Fruit fly (Drosophila melanogaster) whole organism, embryonic: Measurements from ENCODE around the gene Dredd.
A peak's percentile ranks its signal among the peaks of the same experiment; 100 is the strongest.

ENCODE experiments used
- ATbp ChIP-seq: fragments of 200-800 bp; sonication (Bioruptor generic); optimal IDR thresholded peaks from 2 replicates; lab custom pipeline; 2017; ENCODE audit warnings: missing biosample characterization, mild to moderate bottlenecking, missing genetic modification characterization, missing genetic modification reagents
- CG12155 ChIP-seq: fragments of 200-800 bp; sonication (Bioruptor generic); optimal IDR thresholded peaks from 3 replicates; lab custom pipeline; 2016; ENCODE audit warnings: missing biosample characterization, missing genetic modification characterization
- CG13624 ChIP-seq: fragments of 200-800 bp; sonication (Bioruptor generic); optimal IDR thresholded peaks from 2 replicates; lab custom pipeline; 2016; ENCODE audit warnings: missing biosample characterization, missing genetic modification characterization
- CG14965 ChIP-seq: fragments of 200-800 bp; sonication (Bioruptor generic); optimal IDR thresholded peaks from 2 replicates; lab custom pipeline; 2016; ENCODE audit warnings: missing biosample characterization, missing genetic modification characterization, borderline replicate concordance
- CG1529 ChIP-seq: fragments of 200-800 bp; sonication (Bioruptor generic); optimal IDR thresholded peaks from 3 replicates; lab custom pipeline; 2018; ENCODE audit warnings: missing biosample characterization, missing genetic modification characterization
- CG17802 ChIP-seq: fragments of 200-800 bp; sonication (Bioruptor generic); optimal IDR thresholded peaks from 2 replicates; lab custom pipeline; 2018; ENCODE audit warnings: missing biosample characterization, mild to moderate bottlenecking, missing genetic modification characterization, moderate library complexity
- CG2120 ChIP-seq: fragments of 200-800 bp; sonication (Bioruptor generic); optimal IDR thresholded peaks from 3 replicates; lab custom pipeline; 2016; ENCODE audit warnings: missing biosample characterization, missing genetic modification characterization
- CG2202 ChIP-seq: fragments of 200-800 bp; sonication (Bioruptor generic); optimal IDR thresholded peaks from 2 replicates; lab custom pipeline; 2018; ENCODE audit warnings: missing biosample characterization, mild to moderate bottlenecking, missing genetic modification characterization
- CG30020 ChIP-seq: fragments of 200-800 bp; optimal IDR thresholded peaks from 2 replicates; lab custom pipeline; 2019; ENCODE audit warnings: missing biosample characterization, mild to moderate bottlenecking, missing genetic modification characterization, moderate library complexity
- CG30403 ChIP-seq: fragments of 200-800 bp; sonication (Bioruptor generic); optimal IDR thresholded peaks from 3 replicates; lab custom pipeline; 2016; ENCODE audit warnings: missing biosample characterization, missing genetic modification characterization
- CG7963 ChIP-seq: fragments of 200-800 bp; sonication (Bioruptor generic); IDR thresholded peaks from 3 replicates; pipeline ENCODE4 v1.3.6; 2022; ENCODE audit warnings: missing biosample characterization, missing genetic modification characterization; ENCODE audit not compliant: partially characterized antibody
- CG8924 ChIP-seq: fragments of 200-800 bp; optimal IDR thresholded peaks from 3 replicates; lab custom pipeline; 2019; ENCODE audit warnings: missing biosample characterization, mild to moderate bottlenecking, missing genetic modification characterization, moderate library complexity
- CG9727 ChIP-seq: fragments of 200-800 bp; sonication (Bioruptor generic); optimal IDR thresholded peaks from 3 replicates; lab custom pipeline; 2017; ENCODE audit warnings: missing biosample characterization, mild to moderate bottlenecking, missing genetic modification characterization
- Dip3 ChIP-seq: fragments of 200-800 bp; sonication (Bioruptor generic); optimal IDR thresholded peaks from 3 replicates; lab custom pipeline; 2016; ENCODE audit warnings: missing biosample characterization, missing genetic modification characterization
- Dll ChIP-seq: fragments of 200-800 bp; sonication (Bioruptor generic); IDR thresholded peaks from 4 replicates; pipeline ENCODE4 v1.3.6; 2022; ENCODE audit warnings: missing biosample characterization, missing genetic modification characterization; ENCODE audit not compliant: partially characterized antibody
- Dref ChIP-seq: fragments of 200-800 bp; sonication (Bioruptor generic); IDR thresholded peaks from 2 replicates; pipeline ENCODE4 v1.3.6; 2022; ENCODE audit warnings: missing biosample characterization, missing genetic modification characterization
- HLHmδ ChIP-seq: fragments of 200-800 bp; sonication (Bioruptor generic); optimal IDR thresholded peaks from 2 replicates; lab custom pipeline; 2018; ENCODE audit warnings: missing biosample characterization, mild to moderate bottlenecking, missing genetic modification characterization, moderate library complexity
- Hey ChIP-seq: fragments of 200-800 bp; sonication (Bioruptor generic); optimal IDR thresholded peaks from 3 replicates; lab custom pipeline; 2018; ENCODE audit warnings: missing biosample characterization, mild to moderate bottlenecking, missing genetic modification characterization
- Jarid2 ChIP-seq: fragments of 200-800 bp; sonication (Bioruptor generic); optimal IDR thresholded peaks from 3 replicates; lab custom pipeline; 2017; ENCODE audit warnings: mild to moderate bottlenecking, missing biosample characterization, missing genetic modification reagents, missing genetic modification characterization
- MESR4 ChIP-seq: fragments of 200-800 bp; sonication (Bioruptor generic); optimal IDR thresholded peaks from 2 replicates; lab custom pipeline; 2018; ENCODE audit warnings: missing biosample characterization, mild to moderate bottlenecking, missing genetic modification characterization, moderate library complexity
- Med ChIP-seq: fragments of 200-800 bp; sonication (Bioruptor generic); peaks from one replicate; lab custom pipeline; 2016; ENCODE audit warnings: missing biosample characterization, missing genetic modification characterization, mild to moderate bottlenecking, inconsistent platforms, moderate library complexity
- Mes4 ChIP-seq: fragments of 200-800 bp; sonication (Bioruptor generic); optimal IDR thresholded peaks from 2 replicates; lab custom pipeline; 2016; ENCODE audit warnings: missing biosample characterization, missing genetic modification characterization
- Rx ChIP-seq: fragments of 200-800 bp; sonication (Bioruptor generic); IDR thresholded peaks from 2 replicates; pipeline ENCODE4 v1.3.6; 2022; ENCODE audit warnings: missing biosample characterization, missing genetic modification characterization
- Sry-δ ChIP-seq: fragments of 200-800 bp; sonication (Bioruptor generic); optimal IDR thresholded peaks from 2 replicates; lab custom pipeline; 2016; ENCODE audit warnings: missing biosample characterization, missing genetic modification characterization
- Ssrp ChIP-seq: fragments of 200-800 bp; sonication (Bioruptor generic); optimal IDR thresholded peaks from 2 replicates; lab custom pipeline; 2018; ENCODE audit warnings: missing biosample characterization, mild to moderate bottlenecking, missing genetic modification characterization, moderate library complexity
- Xrp1 ChIP-seq: fragments of 200-800 bp; sonication (Bioruptor generic); IDR thresholded peaks from 2 replicates; pipeline ENCODE4 v1.3.6; 2022; ENCODE audit warnings: missing biosample characterization, missing genetic modification characterization
- aop ChIP-seq: fragments of 200-800 bp; sonication (Bioruptor generic); IDR thresholded peaks from 2 replicates; pipeline ENCODE4 v1.3.6; 2022; ENCODE audit warnings: missing biosample characterization, missing genetic modification characterization
- bbx ChIP-seq: fragments of 200-800 bp; sonication (Bioruptor generic); IDR thresholded peaks from 2 replicates; pipeline ENCODE4 v1.3.6; 2022; ENCODE audit warnings: missing biosample characterization, missing genetic modification characterization; ENCODE audit not compliant: partially characterized antibody
- corto ChIP-seq: fragments of 200-800 bp; sonication (Bioruptor generic); optimal IDR thresholded peaks from 2 replicates; lab custom pipeline; 2016; ENCODE audit warnings: missing biosample characterization, mild to moderate bottlenecking, missing genetic modification characterization, moderate library complexity
- croc ChIP-seq: fragments of 200-800 bp; sonication (Bioruptor generic); conservative IDR thresholded peaks from 3 replicates; pipeline ENCODE4 v1.3.6; 2022; ENCODE audit warnings: missing biosample characterization, missing genetic modification characterization
- crol ChIP-seq: fragments of 200-800 bp; sonication (Bioruptor generic); IDR thresholded peaks from 2 replicates; pipeline ENCODE4 v1.3.6; 2022; ENCODE audit warnings: missing biosample characterization, missing genetic modification characterization
- cwo ChIP-seq: fragments of 200-800 bp; sonication (Bioruptor generic); optimal IDR thresholded peaks from 3 replicates; lab custom pipeline; 2017; ENCODE audit warnings: missing biosample characterization, missing genetic modification characterization, mild to moderate bottlenecking, moderate library complexity, missing genetic modification reagents
- dm ChIP-seq: fragments of 200-800 bp; sonication (Bioruptor generic); optimal IDR thresholded peaks from 3 replicates; lab custom pipeline; 2016; ENCODE audit warnings: missing biosample characterization, missing genetic modification characterization
- dmrt11E ChIP-seq: fragments of 200-800 bp; sonication (Bioruptor generic); optimal IDR thresholded peaks from 3 replicates; lab custom pipeline; 2018; ENCODE audit warnings: missing biosample characterization, mild to moderate bottlenecking, missing genetic modification characterization, moderate library complexity
- eve ChIP-seq, 2 experiments: fragments of >200 bp; optimal IDR thresholded peaks; 2 replicates each; lab custom pipeline; 2017; ENCODE audit warnings: missing biosample characterization in 2 of 2, missing genetic modification characterization in 2 of 2
- gcm2 ChIP-seq: fragments of 200-800 bp; sonication (Bioruptor generic); optimal IDR thresholded peaks from 2 replicates; lab custom pipeline; 2016; ENCODE audit warnings: missing biosample characterization, missing genetic modification characterization
- gfzf ChIP-seq: fragments of 200-800 bp; sonication (Bioruptor generic); optimal IDR thresholded peaks from 2 replicates; lab custom pipeline; 2016; ENCODE audit warnings: missing biosample characterization, mild to moderate bottlenecking, missing genetic modification characterization, moderate library complexity
- grau ChIP-seq: fragments of 200-800 bp; optimal IDR thresholded peaks from 3 replicates; lab custom pipeline; 2019; ENCODE audit warnings: missing biosample characterization, mild to moderate bottlenecking, missing genetic modification characterization, moderate library complexity
- gt ChIP-seq: fragments of 200-800 bp; sonication (Bioruptor generic); IDR thresholded peaks from 2 replicates; pipeline ENCODE4 v1.3.6; 2022; ENCODE audit warnings: missing biosample characterization, missing genetic modification characterization
- hbn ChIP-seq: fragments of 200-800 bp; sonication (Bioruptor generic); IDR thresholded peaks from 2 replicates; pipeline ENCODE4 v1.3.6; 2022; ENCODE audit warnings: missing biosample characterization, missing genetic modification characterization; ENCODE audit not compliant: partially characterized antibody
- maf-S ChIP-seq: fragments of 200-800 bp; sonication (Bioruptor generic); optimal IDR thresholded peaks from 2 replicates; lab custom pipeline; 2016; ENCODE audit warnings: missing biosample characterization, missing genetic modification characterization
- mam ChIP-seq: fragments of 200-800 bp; sonication (Bioruptor generic); optimal IDR thresholded peaks from 3 replicates; lab custom pipeline; 2016; ENCODE audit warnings: missing biosample characterization, missing genetic modification characterization
- nerfin-2 ChIP-seq: fragments of 200-800 bp; sonication (Bioruptor generic); IDR thresholded peaks from 2 replicates; pipeline ENCODE4 v1.3.6; 2022; ENCODE audit warnings: missing biosample characterization, missing genetic modification characterization; ENCODE audit not compliant: partially characterized antibody
- phol ChIP-seq: fragments of 200-800 bp; sonication (Bioruptor generic); optimal IDR thresholded peaks from 3 replicates; lab custom pipeline; 2018; ENCODE audit warnings: missing biosample characterization, mild to moderate bottlenecking, missing genetic modification characterization, moderate library complexity
- pros ChIP-seq: fragments of 200-800 bp; sonication (Bioruptor generic); optimal IDR thresholded peaks from 3 replicates; lab custom pipeline; 2019; ENCODE audit warnings: missing biosample characterization, mild to moderate bottlenecking, missing genetic modification characterization, moderate library complexity
- sc ChIP-seq, 3 experiments: fragments of >200 bp in 2 of 3; fragments of 200-800 bp in 1 of 3; sonication (Bioruptor generic) in 1 of 3; optimal IDR thresholded peaks; 2 replicates in 2 of 3; 3 replicates in 1 of 3; lab custom pipeline; 2017; ENCODE audit warnings: mild to moderate bottlenecking in 1 of 3, missing biosample characterization in 1 of 3, missing genetic modification characterization in 1 of 3, missing genetic modification reagents in 1 of 3
- sd ChIP-seq: fragments of 200-800 bp; sonication (Bioruptor generic); optimal IDR thresholded peaks from 3 replicates; lab custom pipeline; 2018; ENCODE audit warnings: missing biosample characterization, mild to moderate bottlenecking, missing genetic modification characterization, moderate library complexity
- ssp ChIP-seq: fragments of 200-800 bp; sonication (Bioruptor generic); IDR thresholded peaks from 2 replicates; pipeline ENCODE4 v1.3.6; 2022; ENCODE audit warnings: missing biosample characterization, missing genetic modification characterization
- trem ChIP-seq: fragments of 200-800 bp; optimal IDR thresholded peaks from 3 replicates; lab custom pipeline; 2019; ENCODE audit warnings: missing biosample characterization, mild to moderate bottlenecking, missing genetic modification characterization, moderate library complexity

Gene Dredd

DNA sequence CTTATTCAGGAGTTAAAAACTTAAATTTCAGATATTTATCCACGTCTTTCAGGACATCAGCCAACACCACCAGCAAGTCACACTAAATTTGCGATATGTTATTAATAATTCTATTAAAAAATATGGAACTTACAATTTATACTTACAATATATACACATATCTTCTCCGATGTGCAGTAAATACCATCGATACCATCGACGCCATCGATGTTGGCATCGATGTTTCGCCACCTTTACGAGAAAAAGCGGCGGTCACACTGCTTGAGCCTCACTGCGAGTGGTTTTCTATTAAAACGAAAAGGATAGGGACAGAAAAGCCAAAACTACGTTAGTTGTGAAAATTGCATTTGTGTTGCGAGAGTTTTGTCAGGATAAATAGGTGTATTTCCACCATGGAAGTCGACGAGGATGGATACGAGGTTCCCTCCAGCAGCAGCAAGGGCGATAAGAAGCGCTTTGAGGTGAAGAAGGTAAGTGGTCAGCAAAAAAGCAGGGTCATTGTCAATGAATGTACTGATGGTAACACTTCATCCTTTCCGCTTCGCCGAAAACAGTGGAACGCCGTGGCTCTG lies 11.8 kb upstream of the Dredd start, which contains the start of gene Roc1a (continued):
- TF ChIP-seq MESR4 (peak; percentile 91), Med (GFP tag; lab: Kevin White, UChicago) (no peak), CG7963 (peak; percentile 78), CG8924 (tag; lab: Kevin White, UChicago) (peak; percentile 38), maf-S (GFP tag; lab: Kevin White, UChicago) (no peak), Jarid2 (GFP tag; lab: Kevin White, UChicago) (no peak), bbx (GFP tag; lab: Robert Waterston, UW) (peak; percentile 74), trem (tag; lab: Kevin White, UChicago) (no peak), gfzf (peak; percentile 64), aop (no peak), CG2202 (tag; lab: Kevin White, UChicago) (no peak), mam (GFP tag; lab: Kevin White, UChicago) (no peak), grau (tag; lab: Kevin White, UChicago) (no peak), cwo (GFP tag; lab: Kevin White, UChicago) (no peak), Hey (tag; lab: Kevin White, UChicago) (no peak), CG30403 (GFP tag; lab: Kevin White, UChicago) (peak; percentile 20), CG13624 (GFP tag; lab: Kevin White, UChicago) (no peak), crol (no peak), eve (GFP tag; optimal IDR thresholded peaks at IDR 0.05; lab: Kevin White, UChicago) (no peak), ssp (GFP tag; lab: Robert Waterston, UW) (0 out of 2 replicates have a peak, but pooled peaks have one; percentile 9), hbn (peak; percentile 57), Dref (GFP tag; lab: Robert Waterston, UW) (peak; percentile 84), Sry-δ (GFP tag; lab: Kevin White, UChicago) (peak; percentile 53), sd (no peak), CG1529 (no peak), Ssrp (tag; lab: Kevin White, UChicago) (no peak), CG2120 (GFP tag; lab: Kevin White, UChicago) (no peak), Dip3 (GFP tag; lab: Kevin White, UChicago) (no peak), Dll (GFP tag; lab: Robert Waterston, UW) (peak; percentile 57; the same call in 1 of the 4 replicates), CG9727 (GFP tag; lab: Kevin White, UChicago) (peak; percentile 23), gt (GFP tag; lab: Robert Waterston, UW) (no peak), Rx (GFP tag; lab: Robert Waterston, UW) (no peak), croc (GFP tag; lab: Robert Waterston, UW) (no peak), CG12155 (no peak), CG17802 (no peak), Mes4 (GFP tag; lab: Kevin White, UChicago) (no peak), CG30020 (peak; percentile 25), phol (tag; lab: Kevin White, UChicago) (peak; percentile 34), dm (GFP tag; lab: Kevin White, UChicago) (no peak), pros (GFP tag; lab: Kevin White, UChicago) (no peak), HLHmδ (no peak), sc (optimal IDR thresholded peaks at IDR 0.05; lab: Kevin White, UChicago) (no peak), sc (GFP tag; optimal IDR thresholded peaks at IDR 0.05; lab: Kevin White, UChicago) (no peak), dmrt11E (tag; lab: Kevin White, UChicago) (no peak), nerfin-2 (GFP tag; lab: Robert Waterston, UW) (peak; percentile 42), ATbp (GFP tag; lab: Kevin White, UChicago) (no peak), corto (no peak), CG14965 (no peak), gcm2 (GFP tag; lab: Kevin White, UChicago) (no peak), Xrp1 (GFP tag; lab: Robert Waterston, UW) (no peak)
